Fruit fly (Drosophila melanogaster) whole organism, prepupa: ENCODE measurements around the gene Son.

Source experiments
- Blimp-1 ChIP-seq: fragments of 200-800 bp; sonication (Bioruptor generic); optimal IDR thresholded peaks from 3 replicates; lab custom pipeline; 2017; ENCODE audit warnings: missing biosample characterization, missing genetic modification characterization, mild to moderate bottlenecking, moderate library complexity, missing genetic modification reagents
- CG10631 ChIP-seq: fragments of 200-800 bp; sonication (Bioruptor generic); optimal IDR thresholded peaks from 2 replicates; lab custom pipeline; 2016; ENCODE audit warnings: missing biosample characterization, missing genetic modification characterization
- CG10669 ChIP-seq: fragments of 200-800 bp; sonication (Bioruptor generic); optimal IDR thresholded peaks from 3 replicates; lab custom pipeline; 2018; ENCODE audit warnings: missing biosample characterization, mild to moderate bottlenecking, missing genetic modification characterization, moderate library complexity
- CG11762 ChIP-seq: fragments of 200-800 bp; sonication (Bioruptor generic); optimal IDR thresholded peaks from 3 replicates; lab custom pipeline; 2016; ENCODE audit warnings: missing biosample characterization, missing genetic modification characterization; ENCODE audit not compliant: insufficient read depth
- CG1621 ChIP-seq: fragments of 200-800 bp; sonication (Bioruptor generic); optimal IDR thresholded peaks from 3 replicates; lab custom pipeline; 2018; ENCODE audit warnings: missing biosample characterization, mild to moderate bottlenecking, missing genetic modification characterization
- CG3919 ChIP-seq: fragments of 200-800 bp; sonication (Bioruptor generic); optimal IDR thresholded peaks from 3 replicates; lab custom pipeline; 2016; ENCODE audit warnings: missing biosample characterization, missing genetic modification characterization
- CG4318 ChIP-seq: fragments of 200-800 bp; sonication (Bioruptor generic); optimal IDR thresholded peaks from 3 replicates; lab custom pipeline; 2017; ENCODE audit warnings: missing biosample characterization, mild to moderate bottlenecking, missing genetic modification characterization
- CG6163 ChIP-seq: fragments of 200-800 bp; sonication (Bioruptor generic); IDR thresholded peaks from 3 replicates; pipeline ENCODE4 v1.3.6; 2022; ENCODE audit warnings: missing biosample characterization, missing genetic modification characterization
- CG6276 ChIP-seq: fragments of 200-800 bp; sonication (Bioruptor generic); optimal IDR thresholded peaks from 2 replicates; lab custom pipeline; 2017; ENCODE audit warnings: missing biosample characterization, mild to moderate bottlenecking, missing genetic modification characterization
- CG6792 ChIP-seq: fragments of 200-800 bp; sonication (Bioruptor generic); optimal IDR thresholded peaks from 3 replicates; lab custom pipeline; 2016; ENCODE audit warnings: missing biosample characterization, missing genetic modification characterization
- CG6808 ChIP-seq: fragments of 200-800 bp; sonication (Bioruptor generic); optimal IDR thresholded peaks from 3 replicates; lab custom pipeline; 2017; ENCODE audit warnings: missing biosample characterization, missing genetic modification characterization, mild to moderate bottlenecking, moderate library complexity, missing genetic modification reagents
- CG6854 ChIP-seq: fragments of 200-800 bp; sonication (Bioruptor generic); optimal IDR thresholded peaks from 2 replicates; lab custom pipeline; 2017; ENCODE audit warnings: missing biosample characterization, mild to moderate bottlenecking, missing genetic modification characterization
- CG7368 ChIP-seq: fragments of 200-800 bp; sonication (Bioruptor generic); optimal IDR thresholded peaks from 3 replicates; lab custom pipeline; 2016; ENCODE audit warnings: missing biosample characterization, missing genetic modification characterization
- CG8319 ChIP-seq: fragments of 200-800 bp; sonication (Bioruptor generic); optimal IDR thresholded peaks from 3 replicates; lab custom pipeline; 2016; ENCODE audit warnings: missing biosample characterization, missing genetic modification characterization
- CG8632 ChIP-seq: fragments of 200-800 bp; sonication (Bioruptor generic); optimal IDR thresholded peaks from 3 replicates; lab custom pipeline; 2016; ENCODE audit warnings: missing biosample characterization, missing genetic modification characterization
- CG9139 ChIP-seq: fragments of 200-800 bp; sonication (Bioruptor generic); optimal IDR thresholded peaks from 3 replicates; lab custom pipeline; 2017; ENCODE audit warnings: missing biosample characterization, mild to moderate bottlenecking, missing genetic modification characterization
- Eip78C ChIP-seq: fragments of 200-800 bp; sonication (Bioruptor generic); peaks from one replicate; lab custom pipeline; 2016; ENCODE audit warnings: missing biosample characterization, missing genetic modification characterization
- Eip93F ChIP-seq: fragments of 200-800 bp; sonication (Bioruptor generic); optimal IDR thresholded peaks from 2 replicates; lab custom pipeline; 2016; ENCODE audit warnings: missing biosample characterization, mild to moderate bottlenecking, missing genetic modification characterization
- Gug ChIP-seq: fragments of 200-800 bp; sonication (Bioruptor generic); IDR thresholded peaks from 2 replicates; pipeline ENCODE4 v1.3.6; 2022; ENCODE audit warnings: missing biosample characterization, missing genetic modification characterization
- Hr38 ChIP-seq: sonication (Bioruptor generic); optimal IDR thresholded peaks from 2 replicates; lab custom pipeline; 2016; ENCODE audit warnings: missing biosample characterization, missing genetic modification characterization
- Hr4 ChIP-seq: fragments of 200-800 bp; sonication (Bioruptor generic); optimal IDR thresholded peaks from 3 replicates; lab custom pipeline; 2016; ENCODE audit warnings: missing biosample characterization, missing genetic modification characterization
- Met ChIP-seq: fragments of 200-800 bp; sonication (Bioruptor generic); optimal IDR thresholded peaks from 3 replicates; lab custom pipeline; 2016; ENCODE audit warnings: missing biosample characterization, missing genetic modification characterization
- Smox ChIP-seq: fragments of 200-800 bp; sonication (Bioruptor generic); optimal IDR thresholded peaks from 3 replicates; lab custom pipeline; 2016; ENCODE audit warnings: missing biosample characterization, missing genetic modification characterization
- Sox15 ChIP-seq: fragments of 200-800 bp; sonication (Bioruptor generic); optimal IDR thresholded peaks from 3 replicates; lab custom pipeline; 2016; ENCODE audit warnings: missing biosample characterization, missing genetic modification characterization
- acj6 ChIP-seq: fragments of 200-800 bp; sonication (Bioruptor generic); optimal IDR thresholded peaks from 3 replicates; lab custom pipeline; 2016; ENCODE audit warnings: missing biosample characterization, missing genetic modification characterization
- eg ChIP-seq: fragments of 200-800 bp; sonication (Bioruptor generic); IDR thresholded peaks from 3 replicates; pipeline ENCODE4 v1.3.6; 2022; ENCODE audit warnings: missing biosample characterization, missing genetic modification characterization
- fd85E ChIP-seq: fragments of 200-800 bp; sonication (Bioruptor generic); optimal IDR thresholded peaks from 3 replicates; lab custom pipeline; 2016; ENCODE audit warnings: missing biosample characterization, missing genetic modification characterization
- fkh ChIP-seq: fragments of 200-800 bp; sonication (Bioruptor generic); optimal IDR thresholded peaks from 3 replicates; lab custom pipeline; 2017; ENCODE audit warnings: missing biosample characterization, mild to moderate bottlenecking, missing genetic modification characterization, moderate library complexity
- lz ChIP-seq: fragments of 200-800 bp; sonication (Bioruptor generic); optimal IDR thresholded peaks from 3 replicates; lab custom pipeline; 2016; ENCODE audit warnings: missing biosample characterization, missing genetic modification characterization
- net ChIP-seq: fragments of 200-800 bp; sonication (Bioruptor generic); optimal IDR thresholded peaks from 3 replicates; lab custom pipeline; 2016; ENCODE audit warnings: missing biosample characterization, missing genetic modification characterization
- pdm3 ChIP-seq: fragments of 200-800 bp; sonication (Bioruptor generic); optimal IDR thresholded peaks from 3 replicates; lab custom pipeline; 2016; ENCODE audit warnings: missing biosample characterization, missing genetic modification characterization
- spab ChIP-seq: fragments of 200-800 bp; sonication (Bioruptor generic); optimal IDR thresholded peaks from 2 replicates; lab custom pipeline; 2017; ENCODE audit warnings: missing biosample characterization, mild to moderate bottlenecking, missing genetic modification characterization, missing genetic modification reagents
- ss ChIP-seq, 2 experiments: fragments of 200-800 bp; sonication (Bioruptor generic); optimal IDR thresholded peaks; 2 replicates in 1 of 2; 3 replicates in 1 of 2; lab custom pipeline; 2017 to 2018; ENCODE audit warnings: mild to moderate bottlenecking in 2 of 2, missing biosample characterization in 2 of 2, missing genetic modification characterization in 2 of 2, moderate library complexity in 1 of 2
- vri ChIP-seq: fragments of 200-800 bp; sonication (Bioruptor generic); optimal IDR thresholded peaks from 3 replicates; lab custom pipeline; 2016; ENCODE audit warnings: missing biosample characterization, mild to moderate bottlenecking, missing genetic modification characterization

Son gene

dm6 chr3R:9600558-9600959 lies 22.7 kb downstream of the Son start (continued):
- no peak for TF ChIP-seq Hr38 (GFP tag; lab: Kevin White, UChicago)
- no peak for TF ChIP-seq Hr4 (GFP tag; lab: Kevin White, UChicago)
- peak; percentile 59; the same call in 1 of the 3 replicates for TF ChIP-seq CG6163 (GFP tag; lab: Robert Waterston, UW)
- peak; percentile 4 for TF ChIP-seq CG7368 (GFP tag; lab: Kevin White, UChicago)
- TF ChIP-seq CG3919 (GFP tag; lab: Kevin White, UChicago), result peak; percentile 45
- peak; percentile 47 for TF ChIP-seq net (GFP tag; lab: Kevin White, UChicago)
- peak; percentile 41 for TF ChIP-seq CG10631
- no peak for TF ChIP-seq Gug (GFP tag; lab: Robert Waterston, UW)
- TF ChIP-seq fd85E (GFP tag; lab: Kevin White, UChicago), result no peak
- no peak for TF ChIP-seq Eip93F
- TF ChIP-seq spab (GFP tag; lab: Kevin White, UChicago), result peak; percentile 39
- no peak for TF ChIP-seq CG4318 (GFP tag; lab: Kevin White, UChicago)
- no peak for TF ChIP-seq CG6276 (GFP tag; lab: Kevin White, UChicago)
- peak; percentile 21 for TF ChIP-seq Smox
- TF ChIP-seq CG8319 (GFP tag; lab: Kevin White, UChicago), result peak; percentile 31
- peak; percentile 51 for TF ChIP-seq CG9139 (GFP tag; lab: Kevin White, UChicago)
- TF ChIP-seq Blimp-1 (GFP tag; lab: Kevin White, UChicago), result no peak
- peak; percentile 83 for TF ChIP-seq fkh (GFP tag; lab: Kevin White, UChicago)
- peak; percentile 56 for TF ChIP-seq CG6808 (GFP tag; lab: Kevin White, UChicago)
- 0 out of 3 replicates have a peak, but pooled peaks have one; percentile 29 for TF ChIP-seq eg (GFP tag; lab: Robert Waterston, UW)
- peak; percentile 44 for TF ChIP-seq CG8632
- peak; percentile 8 for TF ChIP-seq pdm3 (GFP tag; lab: Kevin White, UChicago)
- TF ChIP-seq CG1621 (tag; lab: Kevin White, UChicago), result peak; percentile 26
- no peak for TF ChIP-seq lz (GFP tag; lab: Kevin White, UChicago)
- peak; percentile 4 for TF ChIP-seq acj6 (GFP tag; lab: Kevin White, UChicago)
- peak; percentile 10 for TF ChIP-seq Sox15 (GFP tag; lab: Kevin White, UChicago)

DNA sequence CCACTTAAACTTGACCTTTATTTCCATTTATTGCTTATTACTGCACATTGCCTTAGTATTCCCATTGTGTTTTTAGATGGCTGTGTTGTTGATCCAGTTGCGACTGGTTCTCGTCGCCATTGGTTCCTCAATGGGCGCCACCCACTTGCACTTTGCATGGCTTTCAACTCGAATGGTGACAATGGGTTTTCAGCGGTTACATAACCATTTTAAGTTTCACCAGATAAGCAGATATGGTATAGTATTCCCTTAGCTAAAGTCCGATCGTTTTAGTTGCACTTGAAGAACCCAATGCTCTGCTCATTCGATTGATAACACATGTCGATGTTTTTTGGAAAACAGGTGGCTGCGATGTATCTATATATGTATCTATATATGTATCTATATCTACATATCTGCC lies 24.1 kb downstream of the Son start:
- TF ChIP-seq ss (GFP tag; optimal IDR thresholded peaks at IDR 0.05; lab: Kevin White, UChicago) (peak in 1 of 2 experiments; percentile 17), CG6792 (GFP tag; lab: Kevin White, UChicago) (no peak), Eip78C (GFP tag; lab: Kevin White, UChicago) (peak; percentile 15), CG11762 (GFP tag; lab: Kevin White, UChicago) (no peak), vri (GFP tag; lab: Kevin White, UChicago) (peak; percentile 32)

DNA sequence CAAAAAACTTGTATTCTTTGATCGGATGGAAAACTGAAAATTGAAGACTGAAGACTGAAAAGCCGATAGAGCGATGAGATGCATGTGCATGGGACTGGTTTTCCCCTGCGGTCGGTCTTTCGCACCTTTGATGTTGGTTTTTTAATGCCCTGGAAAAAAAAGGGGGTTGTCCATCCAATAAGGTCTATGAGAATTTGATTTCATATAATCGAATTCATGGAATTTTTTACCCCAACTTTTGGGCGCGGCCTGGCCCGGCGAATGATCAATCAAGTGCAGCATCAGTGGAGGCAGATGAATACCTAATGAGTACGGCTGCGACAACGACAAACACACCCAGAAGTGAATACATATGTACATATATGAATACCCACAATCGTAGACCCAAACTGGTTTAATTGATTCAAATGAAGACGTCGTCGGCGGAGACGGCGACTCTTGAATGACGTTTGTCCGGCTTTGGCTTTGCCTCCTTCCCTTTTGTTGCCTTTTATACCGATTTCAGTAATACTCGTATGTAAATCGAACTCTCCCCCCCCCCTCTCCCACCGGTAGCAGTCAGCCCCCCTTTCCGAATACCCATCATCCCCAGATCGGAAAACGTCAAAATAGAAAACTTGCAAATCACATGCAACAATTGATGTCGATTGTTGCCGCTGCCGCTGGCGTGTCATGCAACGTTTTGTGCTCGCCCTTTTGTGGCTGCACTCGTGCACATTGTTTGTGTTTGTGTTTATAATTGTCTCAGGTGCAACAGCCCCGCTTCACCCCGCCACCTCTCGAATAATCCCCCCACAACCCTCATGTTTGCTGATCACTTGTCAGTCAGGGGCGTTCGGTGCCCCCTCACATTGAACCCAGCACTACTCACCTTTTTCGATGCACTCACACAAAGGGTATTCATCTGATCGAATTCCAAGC lies 25.4 kb downstream of the Son start:
- TF ChIP-seq CG6854 (GFP tag; lab: Kevin White, UChicago) (no peak), fkh (GFP tag; lab: Kevin White, UChicago) (peak; percentile 67), Met (GFP tag; lab: Kevin White, UChicago) (no peak), CG10669 (GFP tag; lab: Kevin White, UChicago) (no peak), ss (GFP tag; optimal IDR thresholded peaks at IDR 0.05; lab: Kevin White, UChicago) (peak in 1 of 2 experiments; percentile 63), pdm3 (GFP tag; lab: Kevin White, UChicago) (no peak)
